Worm (Caenorhabditis elegans) whole organism, mixed stage, embryonic: Measurements from ENCODE around the gene C05E11.2.

ENCODE experiments used
- flh-1 ChIP-seq: fragments of 200-800 bp; sonication (Bioruptor generic); optimal IDR thresholded peaks from 2 replicates; lab custom pipeline; 2018; ENCODE audit warnings: mild to moderate bottlenecking, missing genetic modification characterization, moderate library complexity, missing compliant biosample characterization
- lin-32 ChIP-seq: fragments of 200-800 bp; sonication (Bioruptor generic); optimal IDR thresholded peaks from 2 replicates; lab custom pipeline; 2018; ENCODE audit warnings: mild to moderate bottlenecking, missing genetic modification characterization, missing compliant biosample characterization
- sptf-1 ChIP-seq: sonication (generic microtip); optimal IDR thresholded peaks from 2 replicates; lab custom pipeline; 2017; ENCODE audit warnings: mild to moderate bottlenecking, missing genetic modification characterization, moderate library complexity, missing compliant biosample characterization
- ztf-11 ChIP-seq: fragments of 150-350 bp; optimal IDR thresholded peaks from 2 replicates; lab custom pipeline; 2014; ENCODE audit warnings: missing biosample characterization, missing genetic modification characterization

- no peak for TF ChIP-seq lin-32 (GFP tag; lab: Kevin White, UChicago)
- no peak for TF ChIP-seq ztf-11 (tag; lab: Kevin White, UChicago)
- TF ChIP-seq flh-1 (GFP tag; lab: Kevin White, UChicago), result no peak
- TF ChIP-seq sptf-1, result no peak
These were observed 21.9 kb upstream of the C05E11.2 start, which contains the start of gene amt-4 for ce11 chrX:4564717-4565316.
